Worm (Caenorhabditis elegans) whole organism, young adult: ENCODE measurements around the gene klp-11.

Source experiments
- B0035.1 ChIP-seq: sonication (generic microtip); optimal IDR thresholded peaks from 2 replicates; lab custom pipeline; 2016; ENCODE audit warnings: missing genetic modification characterization, mild to moderate bottlenecking, missing compliant biosample characterization, missing genotype, missing genetic modification reagents
- B0336.3 ChIP-seq: fragments of 200-800 bp; sonication (Bioruptor generic); IDR thresholded peaks from 2 replicates; pipeline ENCODE4 v1.3.6; 2022; ENCODE audit warnings: missing genetic modification characterization, missing compliant biosample characterization
- C06A6.2 ChIP-seq: fragments of 200-800 bp; sonication (Bioruptor generic); conservative IDR thresholded peaks from 2 replicates; pipeline ENCODE4 v1.3.6; 2022; ENCODE audit warnings: missing genetic modification characterization, missing compliant biosample characterization
- C17E4.6 ChIP-seq: fragments of 200-800 bp; sonication (Bioruptor generic); IDR thresholded peaks from 2 replicates; pipeline ENCODE4 v1.3.6; 2022; ENCODE audit warnings: missing genetic modification reagents, missing genetic modification characterization, missing compliant biosample characterization
- F22D6.2 ChIP-seq: sonication (generic microtip); optimal IDR thresholded peaks from 2 replicates; lab custom pipeline; 2016; ENCODE audit warnings: mild to moderate bottlenecking, missing genetic modification characterization, missing compliant biosample characterization
- F39B2.1 ChIP-seq: fragments of 200-800 bp; sonication (Bioruptor generic); IDR thresholded peaks from 2 replicates; pipeline ENCODE4 v1.3.6; 2022; ENCODE audit warnings: missing genetic modification reagents, missing genetic modification characterization, missing compliant biosample characterization
- F52B5.7 ChIP-seq: sonication (generic microtip); optimal IDR thresholded peaks from 2 replicates; lab custom pipeline; 2016; ENCODE audit warnings: mild to moderate bottlenecking, missing genetic modification characterization, missing compliant biosample characterization
- Y53G8AR.9 ChIP-seq: fragments of 200-800 bp; sonication (Bioruptor generic); conservative IDR thresholded peaks from 2 replicates; pipeline ENCODE4 v1.3.6; 2022; ENCODE audit warnings: missing genetic modification reagents, missing genetic modification characterization, missing compliant biosample characterization
- ama-1 ChIP-seq, 3 experiments: fragments of 150-350 bp in 1 of 3; sonication (generic microtip) in 2 of 3; optimal IDR thresholded peaks; 2 replicates each; lab custom pipeline; 2014 to 2018; ENCODE audit warnings: missing biosample characterization in 2 of 3, missing genetic modification characterization in 2 of 3, missing genetic modification reagents in 2 of 3
- aptf-2 ChIP-seq: fragments of 200-800 bp; sonication (Bioruptor generic); conservative IDR thresholded peaks from 2 replicates; pipeline ENCODE4 v1.3.6; 2022; ENCODE audit warnings: missing genetic modification reagents, missing genetic modification characterization, missing compliant biosample characterization
- aptf-3 ChIP-seq: fragments of 200-800 bp; sonication (Bioruptor generic); IDR thresholded peaks from 2 replicates; pipeline ENCODE4 v1.3.6; 2022; ENCODE audit warnings: missing genetic modification characterization, missing compliant biosample characterization
- atf-7 ChIP-seq: sonication (generic microtip); optimal IDR thresholded peaks from 2 replicates; lab custom pipeline; 2017; ENCODE audit warnings: mild to moderate bottlenecking, missing genetic modification characterization, missing compliant biosample characterization
- attf-3 ChIP-seq: fragments of 200-800 bp; sonication (Bioruptor generic); conservative IDR thresholded peaks from 2 replicates; pipeline ENCODE4 v1.3.6; 2022; ENCODE audit warnings: missing genetic modification reagents, missing genetic modification characterization, missing compliant biosample characterization
- attf-6 ChIP-seq: fragments of 200-800 bp; sonication (Bioruptor generic); IDR thresholded peaks from 2 replicates; pipeline ENCODE4 v1.3.6; 2022; ENCODE audit warnings: missing genetic modification reagents, missing genetic modification characterization, missing compliant biosample characterization
- bed-2 ChIP-seq: fragments of 200-800 bp; sonication (Bioruptor generic); IDR thresholded peaks from 2 replicates; pipeline ENCODE4 v1.3.6; 2022; ENCODE audit warnings: missing genetic modification reagents, missing genetic modification characterization, missing compliant biosample characterization
- ccch-3 ChIP-seq: fragments of 200-800 bp; sonication (Bioruptor generic); optimal IDR thresholded peaks from 2 replicates; lab custom pipeline; 2018; ENCODE audit warnings: mild to moderate bottlenecking, missing genetic modification characterization, missing compliant biosample characterization
- cebp-1 ChIP-seq, 2 experiments: fragments of 200-800 bp in 1 of 2; sonication (Bioruptor generic) in 1 of 2; sonication (generic microtip) in 1 of 2; IDR thresholded peaks in 1 of 2; optimal IDR thresholded peaks in 1 of 2; 2 replicates each; pipeline versions ENCODE4 v1.3.6 to Lab custom; 2017 to 2022; ENCODE audit warnings: missing compliant biosample characterization in 2 of 2, missing genetic modification characterization in 2 of 2, mild to moderate bottlenecking in 1 of 2, missing genetic modification reagents in 1 of 2, moderate library complexity in 1 of 2
- ceh-58 ChIP-seq: fragments of 200-800 bp; sonication (Bioruptor generic); IDR thresholded peaks from 2 replicates; pipeline ENCODE4 v1.3.6; 2022; ENCODE audit warnings: missing genetic modification characterization, missing compliant biosample characterization
- chd-7 ChIP-seq: sonication (generic microtip); optimal IDR thresholded peaks from 2 replicates; lab custom pipeline; 2016; ENCODE audit warnings: mild to moderate bottlenecking, missing genetic modification characterization, moderate library complexity, missing compliant biosample characterization
- egl-18 ChIP-seq: fragments of 200-800 bp; sonication (Bioruptor generic); IDR thresholded peaks from 2 replicates; pipeline ENCODE4 v1.3.6; 2022; ENCODE audit warnings: missing genetic modification reagents, missing genetic modification characterization, missing compliant biosample characterization
- ekl-4 ChIP-seq: fragments of 200-800 bp; sonication (Bioruptor generic); IDR thresholded peaks from 2 replicates; pipeline ENCODE4 v1.3.6; 2022; ENCODE audit warnings: missing genetic modification reagents, missing genetic modification characterization, missing compliant biosample characterization
- ets-4 ChIP-seq: fragments of 200-800 bp; sonication (Bioruptor generic); optimal IDR thresholded peaks from 2 replicates; lab custom pipeline; 2018; ENCODE audit warnings: mild to moderate bottlenecking, missing genetic modification characterization, missing compliant biosample characterization
- hsf-1 ChIP-seq: fragments of 200-800 bp; sonication (Bioruptor generic); IDR thresholded peaks from 2 replicates; pipeline ENCODE4 v1.3.6; 2022; ENCODE audit warnings: missing genetic modification reagents, missing genetic modification characterization, missing compliant biosample characterization
- let-526 ChIP-seq: fragments of 200-800 bp; sonication (Bioruptor generic); IDR thresholded peaks from 2 replicates; pipeline ENCODE4 v1.3.6; 2022; ENCODE audit warnings: missing genetic modification reagents, missing genetic modification characterization, missing compliant biosample characterization
- lin-54 ChIP-seq: fragments of 200-800 bp; sonication (Bioruptor generic); optimal IDR thresholded peaks from 2 replicates; lab custom pipeline; 2018; ENCODE audit warnings: mild to moderate bottlenecking, missing genetic modification characterization, missing compliant biosample characterization
- lir-1 ChIP-seq: fragments of 200-800 bp; sonication (Bioruptor generic); conservative IDR thresholded peaks from 2 replicates; pipeline ENCODE4 v1.3.6; 2022; ENCODE audit warnings: missing genetic modification reagents, missing genetic modification characterization, missing compliant biosample characterization
- lsy-27 ChIP-seq: sonication (generic microtip); optimal IDR thresholded peaks from 2 replicates; lab custom pipeline; 2017; ENCODE audit warnings: missing genetic modification characterization, mild to moderate bottlenecking, missing compliant biosample characterization, antibody characterized with exemption, missing genotype, borderline replicate concordance; ENCODE audit not compliant: insufficient read depth
- madf-10 ChIP-seq: sonication (generic microtip); optimal IDR thresholded peaks from 2 replicates; lab custom pipeline; 2016; ENCODE audit warnings: mild to moderate bottlenecking, missing genetic modification characterization, missing compliant biosample characterization
- nfya-2 ChIP-seq: fragments of 200-800 bp; sonication (Bioruptor generic); IDR thresholded peaks from 2 replicates; pipeline ENCODE4 v1.3.6; 2022; ENCODE audit warnings: missing genetic modification reagents, missing genetic modification characterization, missing compliant biosample characterization
- nfyb-1 ChIP-seq: fragments of 200-800 bp; sonication (Bioruptor generic); IDR thresholded peaks from 2 replicates; pipeline ENCODE4 v1.3.6; 2022; ENCODE audit warnings: missing genetic modification reagents, missing genetic modification characterization, missing compliant biosample characterization
- nhr-27 ChIP-seq: fragments of 200-800 bp; sonication (Bioruptor generic); optimal IDR thresholded peaks from 2 replicates; lab custom pipeline; 2018; ENCODE audit warnings: mild to moderate bottlenecking, missing genetic modification characterization, moderate library complexity, missing compliant biosample characterization
- nhr-80 ChIP-seq: sonication (generic microtip); optimal IDR thresholded peaks from 2 replicates; lab custom pipeline; 2016; ENCODE audit warnings: missing genetic modification characterization, missing compliant biosample characterization
- nhr-90 ChIP-seq: sonication (generic microtip); optimal IDR thresholded peaks from 2 replicates; lab custom pipeline; 2016; ENCODE audit warnings: missing genotype, mild to moderate bottlenecking, missing genetic modification characterization, missing compliant biosample characterization
- sdz-38 ChIP-seq: sonication (generic microtip); optimal IDR thresholded peaks from 2 replicates; lab custom pipeline; 2016; ENCODE audit warnings: missing genotype, missing genetic modification characterization, missing compliant biosample characterization
- sea-2 ChIP-seq: fragments of 200-800 bp; sonication (Bioruptor generic); IDR thresholded peaks from 2 replicates; pipeline ENCODE4 v1.3.6; 2022; ENCODE audit warnings: missing genetic modification characterization, missing compliant biosample characterization
- snpc-1.1 ChIP-seq: sonication (generic microtip); optimal IDR thresholded peaks from 2 replicates; lab custom pipeline; 2017; ENCODE audit warnings: missing genetic modification characterization, mild to moderate bottlenecking, missing compliant biosample characterization, antibody characterized with exemption, moderate library complexity, missing genotype, missing genetic modification reagents; ENCODE audit not compliant: insufficient read depth
- snpc-1.3 ChIP-seq: sonication (generic microtip); optimal IDR thresholded peaks from 2 replicates; lab custom pipeline; 2017; ENCODE audit warnings: missing genetic modification characterization, mild to moderate bottlenecking, missing compliant biosample characterization, antibody characterized with exemption, moderate library complexity, missing genotype, missing genetic modification reagents; ENCODE audit not compliant: insufficient read depth
- snpc-3.4 ChIP-seq: sonication (generic microtip); optimal IDR thresholded peaks from 2 replicates; lab custom pipeline; 2017; ENCODE audit warnings: missing genetic modification characterization, mild to moderate bottlenecking, missing compliant biosample characterization, antibody characterized with exemption, moderate library complexity, missing genotype, missing genetic modification reagents
- somi-1 ChIP-seq: fragments of 200-800 bp; sonication (Bioruptor generic); optimal IDR thresholded peaks from 2 replicates; lab custom pipeline; 2018; ENCODE audit warnings: mild to moderate bottlenecking, missing genetic modification characterization, missing compliant biosample characterization
- ztf-6 ChIP-seq: fragments of 200-800 bp; sonication (Bioruptor generic); IDR thresholded peaks from 2 replicates; pipeline ENCODE4 v1.3.6; 2022; ENCODE audit warnings: missing genetic modification reagents, missing genetic modification characterization, missing compliant biosample characterization

klp-11 gene

ce11 chrIV:8752492-8752891 is 9.4 kb downstream of the klp-11 start (continued):
- TF ChIP-seq bed-2 (GFP tag; lab: Robert Waterston, UW) (no peak), ccch-3 (no peak), B0035.1 (tag; lab: Kevin White, UChicago) (no peak), B0336.3 (GFP tag; lab: Robert Waterston, UW) (peak; percentile 69), Y53G8AR.9 (GFP tag; lab: Robert Waterston, UW) (no peak), nhr-27 (tag; lab: Kevin White, UChicago) (no peak), atf-7 (tag; lab: Kevin White, UChicago) (no peak), C06A6.2 (no peak), ztf-6 (GFP tag; lab: Robert Waterston, UW) (no peak), nfya-2 (no peak), F22D6.2 (no peak), ekl-4 (GFP tag; lab: Robert Waterston, UW) (peak; percentile 57), nhr-80 (tag; lab: Kevin White, UChicago) (no peak), attf-6 (GFP tag; lab: Robert Waterston, UW) (no peak), snpc-1.3 (tag; lab: Kevin White, UChicago) (no peak), ceh-58 (GFP tag; lab: Robert Waterston, UW) (no peak), cebp-1 (GFP tag; IDR thresholded peaks at IDR 0.05; lab: Robert Waterston, UW) (no peak), cebp-1 (tag; optimal IDR thresholded peaks at IDR 0.05; lab: Kevin White, UChicago) (no peak), ama-1 (optimal IDR thresholded peaks at IDR 0.05; lab: Kevin White, UChicago) (no peak), ama-1 (GFP tag; optimal IDR thresholded peaks at IDR 0.05; lab: Kevin White, UChicago) (peak in 1 of 2 experiments; percentile 45), sdz-38 (tag; lab: Kevin White, UChicago) (no peak), F39B2.1 (GFP tag; lab: Robert Waterston, UW) (no peak), madf-10 (tag; lab: Kevin White, UChicago) (no peak), F52B5.7 (no peak), egl-18 (GFP tag; lab: Robert Waterston, UW) (no peak), let-526 (GFP tag; lab: Robert Waterston, UW) (no peak), aptf-2 (no peak), ets-4 (GFP tag; lab: Kevin White, UChicago) (no peak), snpc-3.4 (tag; lab: Kevin White, UChicago) (no peak), chd-7 (no peak), C17E4.6 (GFP tag; lab: Robert Waterston, UW) (no peak), sea-2 (GFP tag; lab: Robert Waterston, UW) (no peak), snpc-1.1 (no peak), lin-54 (peak; percentile 44), lsy-27 (tag; lab: Kevin White, UChicago) (no peak), aptf-3 (GFP tag; lab: Robert Waterston, UW) (no peak), somi-1 (no peak), nhr-90 (tag; lab: Kevin White, UChicago) (no peak), attf-3 (GFP tag; lab: Robert Waterston, UW) (no peak), lir-1 (GFP tag; lab: Robert Waterston, UW) (no peak)

ce11 chrIV:8748967-8749366 is 12.9 kb downstream of the klp-11 start:
- TF ChIP-seq B0336.3 (GFP tag; lab: Robert Waterston, UW) (no peak), ceh-58 (GFP tag; lab: Robert Waterston, UW) (no peak), nfyb-1 (GFP tag; lab: Robert Waterston, UW) (0 out of 2 replicates have a peak, but pooled peaks have one; percentile 36), hsf-1 (no peak)
- TF ChIP-seq, all 124 proteins: peak for 1
